Fruit fly (Drosophila melanogaster) whole organism: ENCODE data around the gene CalpB.

Source experiments
- Dll ChIP-seq: fragments of >200 bp; optimal IDR thresholded peaks from 2 replicates; lab custom pipeline; 2017
- pan ChIP-seq: fragments of >200 bp; optimal IDR thresholded peaks from 2 replicates; lab custom pipeline; 2017
- psq ChIP-seq: fragments of >200 bp; optimal IDR thresholded peaks from 2 replicates; lab custom pipeline; 2017

dm6 chr3L:9893983-9894382, 5.4 kb downstream of the CalpB start:
- TF ChIP-seq pan (lab: Kevin White, UChicago) (no peak), psq (no peak), Dll (lab: Kevin White, UChicago) (no peak)
